Fruit fly (Drosophila melanogaster) whole organism, prepupa: ENCODE results near the gene Fbw5.

Experiments used
- CG10631 ChIP-seq: fragments of 200-800 bp; sonication (Bioruptor generic); optimal IDR thresholded peaks from 2 replicates; lab custom pipeline; 2016; ENCODE audit warnings: missing biosample characterization, missing genetic modification characterization
- CG15336 ChIP-seq: fragments of 200-800 bp; sonication (Bioruptor generic); IDR thresholded peaks from 2 replicates; pipeline ENCODE4 v1.3.6; 2022; ENCODE audit warnings: missing biosample characterization, missing genetic modification characterization
- CG16779 ChIP-seq: fragments of 200-800 bp; sonication (Bioruptor generic); optimal IDR thresholded peaks from 3 replicates; lab custom pipeline; 2017; ENCODE audit warnings: missing biosample characterization, mild to moderate bottlenecking, missing genetic modification characterization
- CG3032 ChIP-seq: fragments of 200-800 bp; optimal IDR thresholded peaks from 2 replicates; lab custom pipeline; 2019; ENCODE audit warnings: missing biosample characterization, mild to moderate bottlenecking, missing genetic modification characterization, moderate library complexity
- CG32006 ChIP-seq: fragments of 200-800 bp; sonication (Bioruptor generic); optimal IDR thresholded peaks from 3 replicates; lab custom pipeline; 2017; ENCODE audit warnings: missing biosample characterization, mild to moderate bottlenecking, missing genetic modification characterization
- CG4318 ChIP-seq: fragments of 200-800 bp; sonication (Bioruptor generic); optimal IDR thresholded peaks from 3 replicates; lab custom pipeline; 2017; ENCODE audit warnings: missing biosample characterization, mild to moderate bottlenecking, missing genetic modification characterization
- CG6163 ChIP-seq: fragments of 200-800 bp; sonication (Bioruptor generic); IDR thresholded peaks from 3 replicates; pipeline ENCODE4 v1.3.6; 2022; ENCODE audit warnings: missing biosample characterization, missing genetic modification characterization
- CG6276 ChIP-seq: fragments of 200-800 bp; sonication (Bioruptor generic); optimal IDR thresholded peaks from 2 replicates; lab custom pipeline; 2017; ENCODE audit warnings: missing biosample characterization, mild to moderate bottlenecking, missing genetic modification characterization
- CG6792 ChIP-seq: fragments of 200-800 bp; sonication (Bioruptor generic); optimal IDR thresholded peaks from 3 replicates; lab custom pipeline; 2016; ENCODE audit warnings: missing biosample characterization, missing genetic modification characterization
- CG6808 ChIP-seq: fragments of 200-800 bp; sonication (Bioruptor generic); optimal IDR thresholded peaks from 3 replicates; lab custom pipeline; 2017; ENCODE audit warnings: missing biosample characterization, missing genetic modification characterization, mild to moderate bottlenecking, moderate library complexity, missing genetic modification reagents
- CG6854 ChIP-seq: fragments of 200-800 bp; sonication (Bioruptor generic); optimal IDR thresholded peaks from 2 replicates; lab custom pipeline; 2017; ENCODE audit warnings: missing biosample characterization, mild to moderate bottlenecking, missing genetic modification characterization
- CG7368 ChIP-seq: fragments of 200-800 bp; sonication (Bioruptor generic); optimal IDR thresholded peaks from 3 replicates; lab custom pipeline; 2016; ENCODE audit warnings: missing biosample characterization, missing genetic modification characterization
- CG8119 ChIP-seq: fragments of 200-800 bp; sonication (Bioruptor generic); IDR thresholded peaks from 3 replicates; pipeline ENCODE4 v1.3.6; 2022; ENCODE audit warnings: missing biosample characterization, missing genetic modification characterization
- CG8319 ChIP-seq: fragments of 200-800 bp; sonication (Bioruptor generic); optimal IDR thresholded peaks from 3 replicates; lab custom pipeline; 2016; ENCODE audit warnings: missing biosample characterization, missing genetic modification characterization
- CG9139 ChIP-seq: fragments of 200-800 bp; sonication (Bioruptor generic); optimal IDR thresholded peaks from 3 replicates; lab custom pipeline; 2017; ENCODE audit warnings: missing biosample characterization, mild to moderate bottlenecking, missing genetic modification characterization
- Eip78C ChIP-seq: fragments of 200-800 bp; sonication (Bioruptor generic); peaks from one replicate; lab custom pipeline; 2016; ENCODE audit warnings: missing biosample characterization, missing genetic modification characterization
- Eip93F ChIP-seq: fragments of 200-800 bp; sonication (Bioruptor generic); optimal IDR thresholded peaks from 2 replicates; lab custom pipeline; 2016; ENCODE audit warnings: missing biosample characterization, mild to moderate bottlenecking, missing genetic modification characterization
- Ets96B ChIP-seq: fragments of 200-800 bp; optimal IDR thresholded peaks from 2 replicates; lab custom pipeline; 2019; ENCODE audit warnings: missing biosample characterization, mild to moderate bottlenecking, missing genetic modification characterization, moderate library complexity
- Hr38 ChIP-seq: sonication (Bioruptor generic); optimal IDR thresholded peaks from 2 replicates; lab custom pipeline; 2016; ENCODE audit warnings: missing biosample characterization, missing genetic modification characterization
- Hr4 ChIP-seq: fragments of 200-800 bp; sonication (Bioruptor generic); optimal IDR thresholded peaks from 3 replicates; lab custom pipeline; 2016; ENCODE audit warnings: missing biosample characterization, missing genetic modification characterization
- Lpt ChIP-seq: fragments of 200-800 bp; sonication (Bioruptor generic); optimal IDR thresholded peaks from 3 replicates; lab custom pipeline; 2016; ENCODE audit warnings: missing biosample characterization, missing genetic modification characterization
- OdsH ChIP-seq: fragments of 200-800 bp; sonication (Bioruptor generic); optimal IDR thresholded peaks from 3 replicates; lab custom pipeline; 2016; ENCODE audit warnings: missing biosample characterization, missing genetic modification characterization
- Smox ChIP-seq: fragments of 200-800 bp; sonication (Bioruptor generic); optimal IDR thresholded peaks from 3 replicates; lab custom pipeline; 2016; ENCODE audit warnings: missing biosample characterization, missing genetic modification characterization
- Sox102F ChIP-seq: fragments of 200-800 bp; sonication (Bioruptor generic); optimal IDR thresholded peaks from 2 replicates; lab custom pipeline; 2016; ENCODE audit warnings: missing biosample characterization, mild to moderate bottlenecking, missing genetic modification characterization
- Sox14 ChIP-seq: fragments of 200-800 bp; sonication (Bioruptor generic); optimal IDR thresholded peaks from 3 replicates; lab custom pipeline; 2016; ENCODE audit warnings: missing biosample characterization, missing genetic modification characterization
- acj6 ChIP-seq: fragments of 200-800 bp; sonication (Bioruptor generic); optimal IDR thresholded peaks from 3 replicates; lab custom pipeline; 2016; ENCODE audit warnings: missing biosample characterization, missing genetic modification characterization
- dac ChIP-seq: fragments of 200-800 bp; sonication (Bioruptor generic); optimal IDR thresholded peaks from 2 replicates; lab custom pipeline; 2017; ENCODE audit warnings: missing biosample characterization, mild to moderate bottlenecking, missing genetic modification characterization
- dsx ChIP-seq: fragments of 200-800 bp; optimal IDR thresholded peaks from 3 replicates; lab custom pipeline; 2019; ENCODE audit warnings: missing biosample characterization, mild to moderate bottlenecking, missing genetic modification characterization, moderate library complexity; ENCODE audit not compliant: poor library complexity, severe bottlenecking
- esn ChIP-seq: fragments of 200-800 bp; sonication (Bioruptor generic); optimal IDR thresholded peaks from 2 replicates; lab custom pipeline; 2016; ENCODE audit warnings: missing biosample characterization, mild to moderate bottlenecking, missing genetic modification characterization, moderate library complexity
- fd59A ChIP-seq: fragments of 200-800 bp; sonication (Bioruptor generic); optimal IDR thresholded peaks from 2 replicates; lab custom pipeline; 2017; ENCODE audit warnings: missing biosample characterization, mild to moderate bottlenecking, missing genetic modification characterization, missing genetic modification reagents
- fd85E ChIP-seq: fragments of 200-800 bp; sonication (Bioruptor generic); optimal IDR thresholded peaks from 3 replicates; lab custom pipeline; 2016; ENCODE audit warnings: missing biosample characterization, missing genetic modification characterization
- lz ChIP-seq: fragments of 200-800 bp; sonication (Bioruptor generic); optimal IDR thresholded peaks from 3 replicates; lab custom pipeline; 2016; ENCODE audit warnings: missing biosample characterization, missing genetic modification characterization
- net ChIP-seq: fragments of 200-800 bp; sonication (Bioruptor generic); optimal IDR thresholded peaks from 3 replicates; lab custom pipeline; 2016; ENCODE audit warnings: missing biosample characterization, missing genetic modification characterization
- pdm3 ChIP-seq: fragments of 200-800 bp; sonication (Bioruptor generic); optimal IDR thresholded peaks from 3 replicates; lab custom pipeline; 2016; ENCODE audit warnings: missing biosample characterization, missing genetic modification characterization
- spab ChIP-seq: fragments of 200-800 bp; sonication (Bioruptor generic); optimal IDR thresholded peaks from 2 replicates; lab custom pipeline; 2017; ENCODE audit warnings: missing biosample characterization, mild to moderate bottlenecking, missing genetic modification characterization, missing genetic modification reagents
- ss ChIP-seq, 2 experiments: fragments of 200-800 bp; sonication (Bioruptor generic); optimal IDR thresholded peaks; 2 replicates in 1 of 2; 3 replicates in 1 of 2; lab custom pipeline; 2017 to 2018; ENCODE audit warnings: mild to moderate bottlenecking in 2 of 2, missing biosample characterization in 2 of 2, missing genetic modification characterization in 2 of 2, moderate library complexity in 1 of 2
- svp ChIP-seq: fragments of 200-800 bp; sonication (Bioruptor generic); peaks from one replicate; lab custom pipeline; 2016; ENCODE audit warnings: missing biosample characterization, missing genetic modification characterization
- topi ChIP-seq: fragments of 200-800 bp; sonication (Bioruptor generic); optimal IDR thresholded peaks from 3 replicates; lab custom pipeline; 2016; ENCODE audit warnings: missing biosample characterization, missing genetic modification characterization
- vri ChIP-seq: fragments of 200-800 bp; sonication (Bioruptor generic); optimal IDR thresholded peaks from 3 replicates; lab custom pipeline; 2016; ENCODE audit warnings: missing biosample characterization, mild to moderate bottlenecking, missing genetic modification characterization

Gene Fbw5

dm6 chr2L:6051212-6051621, 14.5 kb downstream of the Fbw5 start (continued):
- peak; percentile 86 for TF ChIP-seq fd85E (GFP tag; lab: Kevin White, UChicago)
- TF ChIP-seq esn (GFP tag; lab: Kevin White, UChicago): peak; percentile 98
- peak; percentile 94 for TF ChIP-seq dsx (GFP tag; lab: Kevin White, UChicago)
- TF ChIP-seq CG15336 (GFP tag; lab: Robert Waterston, UW): peak; percentile 99
- TF ChIP-seq Sox102F: peak; percentile 97
- peak; percentile 95 for TF ChIP-seq Ets96B (tag; lab: Kevin White, UChicago)
- TF ChIP-seq Hr38 (GFP tag; lab: Kevin White, UChicago): no peak
- TF ChIP-seq Sox14: peak; percentile 96
- peak; percentile 88 for TF ChIP-seq CG8319 (GFP tag; lab: Kevin White, UChicago)
- peak; percentile 93 for TF ChIP-seq CG6808
- TF ChIP-seq CG8119 (GFP tag; lab: Robert Waterston, UW): peak; percentile 98
- TF ChIP-seq dac (GFP tag; lab: Kevin White, UChicago): peak; percentile 92
- TF ChIP-seq Eip78C (GFP tag; lab: Kevin White, UChicago): peak; percentile 99
- TF ChIP-seq Eip93F (GFP tag; lab: Kevin White, UChicago): peak; percentile 94
- TF ChIP-seq svp (GFP tag; lab: Kevin White, UChicago): peak; percentile 98
- peak; percentile 94 for TF ChIP-seq acj6 (GFP tag; lab: Kevin White, UChicago)
- peak; percentile 98 for TF ChIP-seq CG6163 (GFP tag; lab: Robert Waterston, UW)
- peak; percentile 95 for TF ChIP-seq OdsH (GFP tag; lab: Kevin White, UChicago)
- peak; percentile 95 for TF ChIP-seq CG6854 (GFP tag; lab: Kevin White, UChicago)
- TF ChIP-seq CG10631: peak; percentile 91
- TF ChIP-seq Hr4 (GFP tag; lab: Kevin White, UChicago): peak; percentile 97
- TF ChIP-seq CG6276: peak; percentile 95
- TF ChIP-seq net (GFP tag; lab: Kevin White, UChicago): peak; percentile 98
- peak; percentile 96 for TF ChIP-seq pdm3 (GFP tag; lab: Kevin White, UChicago)
- peak; percentile 92 for TF ChIP-seq Lpt (GFP tag; lab: Kevin White, UChicago)
- TF ChIP-seq Smox (GFP tag; lab: Kevin White, UChicago): peak; percentile 96
- peak; percentile 93 for TF ChIP-seq CG3032
- peak; percentile 88 for TF ChIP-seq fd59A (GFP tag; lab: Kevin White, UChicago)
- peak; percentile 94 for TF ChIP-seq CG16779 (tag; lab: Kevin White, UChicago)
- TF ChIP-seq CG7368 (GFP tag; lab: Kevin White, UChicago): peak; percentile 93
- TF ChIP-seq ss (GFP tag; optimal IDR thresholded peaks at IDR 0.05; lab: Kevin White, UChicago): peak; percentile 96
- peak; percentile 94 for TF ChIP-seq CG9139 (GFP tag; lab: Kevin White, UChicago)

- TF ChIP-seq CG6276 (no peak), spab (GFP tag; lab: Kevin White, UChicago) (no peak), topi (GFP tag; lab: Kevin White, UChicago) (no peak), Lpt (GFP tag; lab: Kevin White, UChicago) (no peak), CG10631 (no peak), vri (no peak), Eip93F (GFP tag; lab: Kevin White, UChicago) (no peak), CG4318 (no peak), ss (GFP tag; optimal IDR thresholded peaks at IDR 0.05; lab: Kevin White, UChicago) (no peak), lz (GFP tag; lab: Kevin White, UChicago) (no peak)
Observed at dm6 chr2L:6050575-6050974, 15.2 kb downstream of the Fbw5 start, which contains the start of gene CG9135. Gene CG9135 (plus strand): TSS chr2L:6050800.

- TF ChIP-seq lz (GFP tag; lab: Kevin White, UChicago) (no peak), spab (GFP tag; lab: Kevin White, UChicago) (no peak), CG32006 (GFP tag; lab: Kevin White, UChicago) (no peak), CG6792 (no peak), Lpt (GFP tag; lab: Kevin White, UChicago) (no peak)
Observed at dm6 chr2L:6048542-6048941, 17.2 kb downstream of the Fbw5 start, which contains the start of the genes CG34179 and slmo. Gene CG34179 (minus strand): TSS chr2L:6048706. Gene slmo (minus strand): TSS chr2L:6048706.
